Worm (Caenorhabditis elegans) whole organism, late embryonic: Measurements from ENCODE around the gene ZK177.2.

ENCODE experiments used
- C08G9.2 ChIP-seq: sonication (generic microtip); optimal IDR thresholded peaks from 2 replicates; lab custom pipeline; 2016; ENCODE audit warnings: mild to moderate bottlenecking, missing genetic modification characterization, moderate library complexity, missing compliant biosample characterization
- K02D7.2 ChIP-seq: sonication (generic microtip); optimal IDR thresholded peaks from 2 replicates; lab custom pipeline; 2017; ENCODE audit warnings: mild to moderate bottlenecking, missing genetic modification characterization, missing compliant biosample characterization
- T23F11.4 ChIP-seq: fragments of 200-800 bp; sonication (Bioruptor generic); optimal IDR thresholded peaks from 2 replicates; lab custom pipeline; 2018; ENCODE audit warnings: mild to moderate bottlenecking, missing genetic modification characterization, missing compliant biosample characterization
- ahr-1 ChIP-seq: sonication (generic microtip); optimal IDR thresholded peaks from 2 replicates; lab custom pipeline; 2016; ENCODE audit warnings: missing genetic modification characterization, missing compliant biosample characterization
- ama-1 ChIP-seq: fragments of 150-350 bp; optimal IDR thresholded peaks from 2 replicates; lab custom pipeline; 2014
- ceh-14 ChIP-seq: sonication (generic microtip); optimal IDR thresholded peaks from 2 replicates; lab custom pipeline; 2016; ENCODE audit warnings: missing genotype, missing genetic modification characterization, missing compliant biosample characterization
- ceh-24 ChIP-seq: sonication (generic microtip); optimal IDR thresholded peaks from 2 replicates; lab custom pipeline; 2016; ENCODE audit warnings: mild to moderate bottlenecking, missing genetic modification characterization, missing compliant biosample characterization
- ceh-30 ChIP-seq: fragments of 150-350 bp; optimal IDR thresholded peaks from 2 replicates; lab custom pipeline; 2014; ENCODE audit warnings: missing biosample characterization, missing genetic modification characterization
- ceh-31 ChIP-seq: sonication (generic microtip); optimal IDR thresholded peaks from 2 replicates; lab custom pipeline; 2016; ENCODE audit warnings: missing genetic modification characterization, missing compliant biosample characterization
- ceh-45 ChIP-seq: fragments of 200-800 bp; sonication (Bioruptor generic); IDR thresholded peaks from 2 replicates; pipeline ENCODE4 v1.3.6; 2022; ENCODE audit warnings: missing genetic modification reagents, missing genetic modification characterization, missing compliant biosample characterization
- ceh-6 ChIP-seq: fragments of 200-800 bp; sonication (Bioruptor generic); optimal IDR thresholded peaks from 2 replicates; lab custom pipeline; 2018; ENCODE audit warnings: mild to moderate bottlenecking, missing genetic modification characterization, missing compliant biosample characterization
- che-1 ChIP-seq: sonication (generic microtip); optimal IDR thresholded peaks from 2 replicates; lab custom pipeline; 2016; ENCODE audit warnings: mild to moderate bottlenecking, missing genetic modification characterization, missing compliant biosample characterization
- dmd-4 ChIP-seq: sonication (generic microtip); optimal IDR thresholded peaks from 2 replicates; lab custom pipeline; 2016; ENCODE audit warnings: borderline replicate concordance, missing genetic modification characterization, missing compliant biosample characterization
- dve-1 ChIP-seq: sonication (generic microtip); optimal IDR thresholded peaks from 2 replicates; lab custom pipeline; 2017; ENCODE audit warnings: antibody characterized with exemption, mild to moderate bottlenecking, missing genetic modification characterization, missing compliant biosample characterization
- elt-2 ChIP-seq: sonication (generic microtip); optimal IDR thresholded peaks from 2 replicates; lab custom pipeline; 2016; ENCODE audit warnings: missing genetic modification reagents, missing genetic modification characterization, missing compliant biosample characterization
- elt-4 ChIP-seq: sonication (generic microtip); optimal IDR thresholded peaks from 2 replicates; lab custom pipeline; 2016; ENCODE audit warnings: missing genetic modification characterization, missing compliant biosample characterization
- fkh-6 ChIP-seq: sonication (generic microtip); optimal IDR thresholded peaks from 2 replicates; lab custom pipeline; 2016; ENCODE audit warnings: missing genetic modification characterization, missing compliant biosample characterization
- hlh-30 ChIP-seq: sonication (generic microtip); optimal IDR thresholded peaks from 2 replicates; lab custom pipeline; 2017; ENCODE audit warnings: antibody characterized with exemption, missing genetic modification characterization, missing compliant biosample characterization; ENCODE audit not compliant: insufficient read depth
- hlh-6 ChIP-seq: sonication (generic microtip); optimal IDR thresholded peaks from 2 replicates; lab custom pipeline; 2016; ENCODE audit warnings: missing genotype, missing genetic modification characterization, missing compliant biosample characterization
- hlh-8 ChIP-seq: sonication (generic microtip); optimal IDR thresholded peaks from 2 replicates; lab custom pipeline; 2016; ENCODE audit warnings: missing genotype, missing genetic modification characterization, missing compliant biosample characterization
- lim-6 ChIP-seq: sonication (generic microtip); optimal IDR thresholded peaks from 2 replicates; lab custom pipeline; 2016; ENCODE audit warnings: missing genetic modification characterization, missing compliant biosample characterization
- lin-11 ChIP-seq: fragments of 200-800 bp; sonication (Bioruptor generic); optimal IDR thresholded peaks from 2 replicates; lab custom pipeline; 2018; ENCODE audit warnings: mild to moderate bottlenecking, missing genetic modification characterization, missing compliant biosample characterization
- madf-2 ChIP-seq: sonication (generic microtip); optimal IDR thresholded peaks from 2 replicates; lab custom pipeline; 2017; ENCODE audit warnings: missing genetic modification characterization, missing compliant biosample characterization
- mec-3 ChIP-seq: sonication (generic microtip); optimal IDR thresholded peaks from 2 replicates; lab custom pipeline; 2016; ENCODE audit warnings: borderline replicate concordance, missing genetic modification characterization, missing compliant biosample characterization
- nhr-11 ChIP-seq: fragments of 150-350 bp; optimal IDR thresholded peaks from 2 replicates; lab custom pipeline; 2014; ENCODE audit warnings: missing biosample characterization, missing genetic modification characterization
- nhr-232 ChIP-seq: sonication (generic microtip); optimal IDR thresholded peaks from 2 replicates; lab custom pipeline; 2016; ENCODE audit warnings: missing genetic modification characterization, missing compliant biosample characterization
- pat-9 ChIP-seq: fragments of 200-800 bp; sonication (Bioruptor generic); optimal IDR thresholded peaks from 2 replicates; lab custom pipeline; 2018; ENCODE audit warnings: mild to moderate bottlenecking, missing genetic modification characterization, moderate library complexity, missing compliant biosample characterization
- pax-1 ChIP-seq: fragments of 150-350 bp; optimal IDR thresholded peaks from 2 replicates; lab custom pipeline; 2014; ENCODE audit warnings: missing biosample characterization, missing genetic modification characterization
- pha-2 ChIP-seq: sonication (generic microtip); optimal IDR thresholded peaks from 2 replicates; lab custom pipeline; 2017; ENCODE audit warnings: mild to moderate bottlenecking, missing genetic modification characterization, missing compliant biosample characterization
- pha-4 ChIP-seq: fragments of 150-350 bp; optimal IDR thresholded peaks from 2 replicates; lab custom pipeline; 2018; ENCODE audit warnings: missing biosample characterization, missing genetic modification reagents, missing genetic modification characterization
- pros-1 ChIP-seq: fragments of 150-350 bp; optimal IDR thresholded peaks from 2 replicates; lab custom pipeline; 2014; ENCODE audit warnings: missing biosample characterization, missing genetic modification reagents, missing genetic modification characterization
- ref-2 ChIP-seq: sonication (generic microtip); optimal IDR thresholded peaks from 2 replicates; lab custom pipeline; 2016; ENCODE audit warnings: missing genetic modification characterization, missing compliant biosample characterization
- sdc-2 ChIP-seq: sonication (generic microtip); optimal IDR thresholded peaks from 2 replicates; lab custom pipeline; 2016; ENCODE audit warnings: missing genotype, missing genetic modification characterization, missing compliant biosample characterization
- sox-2 ChIP-seq: fragments of 200-800 bp; sonication (Bioruptor generic); IDR thresholded peaks from 2 replicates; pipeline ENCODE4 v1.3.6; 2022; ENCODE audit warnings: missing genetic modification reagents, missing genetic modification characterization, missing compliant biosample characterization
- sox-4 ChIP-seq: sonication (generic microtip); optimal IDR thresholded peaks from 2 replicates; lab custom pipeline; 2017; ENCODE audit warnings: mild to moderate bottlenecking, missing genetic modification characterization, inconsistent platforms, missing compliant biosample characterization
- tbx-7 ChIP-seq: sonication (generic microtip); optimal IDR thresholded peaks from 2 replicates; lab custom pipeline; 2016; ENCODE audit warnings: missing genotype, missing genetic modification characterization, missing compliant biosample characterization
- unc-55 ChIP-seq: sonication (generic microtip); optimal IDR thresholded peaks from 2 replicates; lab custom pipeline; 2017; ENCODE audit warnings: missing biosample characterization, missing genetic modification reagents, missing genetic modification characterization
- ztf-16 ChIP-seq: sonication (generic microtip); optimal IDR thresholded peaks from 2 replicates; lab custom pipeline; 2017; ENCODE audit warnings: missing genetic modification characterization, missing compliant biosample characterization

The ZK177.2 gene

ce11 chrII:5481982-5482381, 37.0 kb upstream of the ZK177.2 start, which contains the start of gene cal-8:
TSS of gene cal-8 (minus strand) at chrII:5482041.
- TF ChIP-seq unc-55 (GFP tag; lab: Kevin White, UChicago): no peak
- no peak for TF ChIP-seq ama-1 (lab: Kevin White, UChicago)
- TF ChIP-seq ceh-31: no peak
- TF ChIP-seq elt-2 (tag; lab: Kevin White, UChicago): no peak
- TF ChIP-seq pat-9: no peak
- TF ChIP-seq K02D7.2 (tag; lab: Kevin White, UChicago): no peak
- no peak for TF ChIP-seq nhr-232
- no peak for TF ChIP-seq hlh-8 (tag; lab: Kevin White, UChicago)
- TF ChIP-seq elt-4 (tag; lab: Kevin White, UChicago): no peak
- TF ChIP-seq mec-3 (tag; lab: Kevin White, UChicago): no peak
- TF ChIP-seq pros-1 (tag; lab: Kevin White, UChicago): no peak
- TF ChIP-seq ceh-6 (GFP tag; lab: Kevin White, UChicago): no peak
- no peak for TF ChIP-seq fkh-6 (tag; lab: Kevin White, UChicago)
- no peak for TF ChIP-seq che-1 (tag; lab: Kevin White, UChicago)

- TF ChIP-seq unc-55 (GFP tag; lab: Kevin White, UChicago) (no peak), ceh-31 (no peak), pha-4 (tag; lab: Kevin White, UChicago) (no peak), nhr-11 (tag; lab: Kevin White, UChicago) (no peak), sox-4 (tag; lab: Kevin White, UChicago) (no peak), pat-9 (no peak), mec-3 (tag; lab: Kevin White, UChicago) (no peak), sox-2 (GFP tag; lab: Robert Waterston, UW) (no peak)
These were observed 31.2 kb upstream of the ZK177.2 start, which contains the start of gene nep-5 for ce11 chrII:5487844-5488243. TSS of gene nep-5 (plus strand) at chrII:5488144.

ce11 chrII:5494405-5494804, 24.6 kb upstream of the ZK177.2 start, which contains the start of gene F12A10.6:
TSS of gene F12A10.6 (minus strand) at chrII:5494505.
- TF ChIP-seq nhr-232 (no peak), pax-1 (tag; lab: Kevin White, UChicago) (no peak), ahr-1 (tag; lab: Kevin White, UChicago) (no peak), fkh-6 (tag; lab: Kevin White, UChicago) (no peak), pha-2 (tag; lab: Kevin White, UChicago) (no peak)

- TF ChIP-seq dmd-4 (tag; lab: Kevin White, UChicago): no peak
- TF ChIP-seq lin-11 (tag; lab: Kevin White, UChicago): no peak
- no peak for TF ChIP-seq ceh-30 (tag; lab: Kevin White, UChicago)
- TF ChIP-seq tbx-7 (tag; lab: Kevin White, UChicago): no peak
- no peak for TF ChIP-seq ceh-31
- TF ChIP-seq hlh-6 (tag; lab: Kevin White, UChicago): no peak
- TF ChIP-seq ceh-45 (GFP tag; lab: Robert Waterston, UW): no peak
- TF ChIP-seq nhr-11 (tag; lab: Kevin White, UChicago): no peak
- no peak for TF ChIP-seq madf-2 (tag; lab: Kevin White, UChicago)
- no peak for TF ChIP-seq ztf-16
- TF ChIP-seq sdc-2: no peak
- no peak for TF ChIP-seq ceh-24 (tag; lab: Kevin White, UChicago)
- TF ChIP-seq C08G9.2: no peak
- TF ChIP-seq lim-6: no peak
- no peak for TF ChIP-seq sox-4 (tag; lab: Kevin White, UChicago)
- TF ChIP-seq T23F11.4: no peak
- TF ChIP-seq ref-2 (tag; lab: Kevin White, UChicago): no peak
- TF ChIP-seq pros-1 (tag; lab: Kevin White, UChicago): no peak
- TF ChIP-seq, all 69 proteins: peak for 0
These were observed 22.6 kb upstream of the ZK177.2 start, which contains the start of gene F12A10.1 for ce11 chrII:5496375-5496774. TSS of gene F12A10.1 (plus strand) at chrII:5496540.

DNA sequence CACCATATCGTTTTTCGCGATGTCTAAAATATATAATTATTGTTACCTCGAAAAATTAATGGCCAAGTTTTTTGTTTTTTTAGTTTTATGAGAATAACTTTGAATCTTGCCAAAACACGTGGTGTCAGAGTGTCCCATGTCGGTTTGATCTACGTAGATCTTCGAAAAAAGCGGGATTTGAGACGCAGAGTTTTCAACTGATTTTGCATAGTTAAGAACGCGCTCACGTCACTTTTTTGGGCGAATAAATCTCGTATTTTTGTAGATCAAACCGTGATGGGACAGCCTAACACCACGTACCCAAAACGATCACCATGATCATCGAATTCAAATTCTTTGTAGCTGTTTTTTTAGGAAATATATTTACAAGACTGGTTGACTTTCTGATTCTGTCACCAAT, 21.5 kb upstream of the ZK177.2 start:
- TF ChIP-seq ahr-1 (tag; lab: Kevin White, UChicago): no peak
- no peak for TF ChIP-seq ceh-14
- no peak for TF ChIP-seq K02D7.2 (tag; lab: Kevin White, UChicago)
- no peak for TF ChIP-seq hlh-30
- TF ChIP-seq dve-1 (tag; lab: Kevin White, UChicago): no peak
- TF ChIP-seq pha-2 (tag; lab: Kevin White, UChicago): no peak
- no peak for TF ChIP-seq hlh-8 (tag; lab: Kevin White, UChicago)
- TF ChIP-seq ceh-31: no peak
